Worm (Caenorhabditis elegans): Measurements from ENCODE around the gene lipl-1.

- TF ChIP-seq dao-5 (tag; optimal IDR thresholded peaks at IDR 0.05) (no peak), him-1 (tag; optimal IDR thresholded peaks at IDR 0.05) (no peak), W03F9.2 (tag; optimal IDR thresholded peaks at IDR 0.05) (no peak)
These were observed 23.6 kb downstream of the lipl-1 start for ce11 chrV:12943399-12943798.

Data from whole organism, L4/young adult.